Worm (Caenorhabditis elegans): ENCODE results near the gene ceh-32.

ceh-32 gene

ce11 chrV:11672497-11672896 is 32.7 kb downstream of the ceh-32 start, which contains the start of gene lgc-44:
Gene lgc-44 (minus strand): TSS chrV:11672597.
- TF ChIP-seq nhr-237 (tag; optimal IDR thresholded peaks at IDR 0.05), result no peak
- TF ChIP-seq elt-3 (tag; optimal IDR thresholded peaks at IDR 0.05), result no peak
- TF ChIP-seq mab-5 (tag; optimal IDR thresholded peaks at IDR 0.05), result no peak

DNA sequence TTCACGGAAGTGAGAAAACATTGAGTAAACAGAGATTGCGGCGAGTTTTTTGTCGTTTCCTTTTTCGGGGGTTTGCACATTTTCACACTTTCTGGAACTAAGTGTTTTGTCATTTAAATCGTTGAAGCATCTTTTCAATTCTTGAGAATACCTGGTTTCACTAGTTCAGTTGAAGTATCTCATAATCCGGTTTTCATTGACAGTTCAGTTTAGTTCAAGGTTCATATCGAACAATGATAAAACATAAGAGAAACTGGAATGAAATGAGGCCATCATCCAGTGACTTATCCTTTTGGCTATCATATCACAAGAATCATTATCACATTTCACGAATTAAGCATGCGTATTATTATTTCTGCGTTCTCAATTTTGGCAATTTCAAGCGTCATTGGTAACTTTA is 38.0 kb downstream of the ceh-32 start, which contains the start of gene F46F3.3:
TSS of gene F46F3.3 (plus strand) at position 301 of the 400 bp plus-strand sequence.
- TF ChIP-seq lin-39 (tag; optimal IDR thresholded peaks at IDR 0.05), result no peak
- no peak for TF ChIP-seq sma-3 (GFP tag; optimal IDR thresholded peaks at IDR 0.05)
- TF ChIP-seq nhr-10 (tag; optimal IDR thresholded peaks at IDR 0.05), result no peak
- TF ChIP-seq nhr-12 (tag; optimal IDR thresholded peaks at IDR 0.05), result no peak
- TF ChIP-seq zag-1 (tag; optimal IDR thresholded peaks at IDR 0.05), result no peak
- no peak for TF ChIP-seq alr-1 (tag; optimal IDR thresholded peaks at IDR 0.05)
- no peak for TF ChIP-seq sma-9 (GFP tag; optimal IDR thresholded peaks at IDR 0.05)
- TF ChIP-seq sma-9 (tag; optimal IDR thresholded peaks at IDR 0.05), result no peak
- TF ChIP-seq lin-11 (tag; optimal IDR thresholded peaks at IDR 0.05), result no peak
- TF ChIP-seq mbf-1 (tag; optimal IDR thresholded peaks at IDR 0.05), result no peak
- no peak for TF ChIP-seq nhr-21 (tag; optimal IDR thresholded peaks at IDR 0.05)
- no peak for TF ChIP-seq nhr-23 (tag; optimal IDR thresholded peaks at IDR 0.05)
- no peak for TF ChIP-seq nhr-77 (tag; optimal IDR thresholded peaks at IDR 0.05)
- no peak for TF ChIP-seq ceh-82 (tag; optimal IDR thresholded peaks at IDR 0.05)

DNA sequence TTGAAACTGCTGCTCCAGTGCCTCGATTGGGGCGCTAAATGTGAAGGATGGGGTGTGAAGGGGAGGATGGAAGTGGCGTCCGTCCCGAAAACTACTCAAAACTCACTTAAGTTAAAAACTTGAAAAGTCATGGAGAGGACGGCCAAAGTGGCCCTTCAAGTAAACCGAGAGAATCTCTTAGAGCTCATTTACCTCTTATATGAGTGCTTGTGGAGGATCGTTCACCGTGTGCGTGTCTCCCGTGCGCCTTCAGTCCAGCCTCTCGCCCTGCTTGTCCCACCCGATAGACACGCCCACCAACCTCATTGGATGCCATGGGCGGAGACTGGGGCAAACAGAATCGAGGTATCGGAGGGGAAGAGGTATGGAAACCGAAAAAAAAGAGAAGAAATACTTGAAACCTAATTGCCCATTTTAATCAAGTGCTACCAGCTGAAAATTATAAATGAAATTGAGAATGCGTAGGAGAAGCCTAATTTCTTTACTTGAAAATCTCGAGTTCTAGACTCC is 40.3 kb downstream of the ceh-32 start, which contains the start of gene ceh-27:
TSS of gene ceh-27 (minus strand) at position 228 of the 510 bp plus-strand sequence.
- no peak for TF ChIP-seq ceh-82 (tag; optimal IDR thresholded peaks at IDR 0.05)
- no peak for TF ChIP-seq sma-3 (GFP tag; optimal IDR thresholded peaks at IDR 0.05)
- no peak for TF ChIP-seq nhr-25 (tag; optimal IDR thresholded peaks at IDR 0.05)
- TF ChIP-seq mbf-1 (tag; optimal IDR thresholded peaks at IDR 0.05), result no peak
- no peak for TF ChIP-seq crh-2 (tag; optimal IDR thresholded peaks at IDR 0.05)
- TF ChIP-seq nhr-129 (tag; optimal IDR thresholded peaks at IDR 0.05), result no peak
- no peak for TF ChIP-seq alr-1 (tag; optimal IDR thresholded peaks at IDR 0.05)
- TF ChIP-seq C34F6.9 (tag; optimal IDR thresholded peaks at IDR 0.05), result no peak
- no peak for TF ChIP-seq nhr-10 (tag; optimal IDR thresholded peaks at IDR 0.05)
- no peak for TF ChIP-seq nhr-21 (tag; optimal IDR thresholded peaks at IDR 0.05)
- TF ChIP-seq lin-11 (tag; optimal IDR thresholded peaks at IDR 0.05), result no peak
- TF ChIP-seq fos-1 (tag; optimal IDR thresholded peaks at IDR 0.05), result no peak
- no peak for TF ChIP-seq Y55F3AM.14 (GFP tag; optimal IDR thresholded peaks at IDR 0.05)
- no peak for TF ChIP-seq mab-5 (tag; optimal IDR thresholded peaks at IDR 0.05)
- TF ChIP-seq mdl-1 (tag; optimal IDR thresholded peaks at IDR 0.05), result no peak
- no peak for TF ChIP-seq peb-1 (tag; optimal IDR thresholded peaks at IDR 0.05)
- TF ChIP-seq sma-9 (GFP tag; optimal IDR thresholded peaks at IDR 0.05), result no peak
- no peak for TF ChIP-seq sma-9 (tag; optimal IDR thresholded peaks at IDR 0.05)

DNA sequence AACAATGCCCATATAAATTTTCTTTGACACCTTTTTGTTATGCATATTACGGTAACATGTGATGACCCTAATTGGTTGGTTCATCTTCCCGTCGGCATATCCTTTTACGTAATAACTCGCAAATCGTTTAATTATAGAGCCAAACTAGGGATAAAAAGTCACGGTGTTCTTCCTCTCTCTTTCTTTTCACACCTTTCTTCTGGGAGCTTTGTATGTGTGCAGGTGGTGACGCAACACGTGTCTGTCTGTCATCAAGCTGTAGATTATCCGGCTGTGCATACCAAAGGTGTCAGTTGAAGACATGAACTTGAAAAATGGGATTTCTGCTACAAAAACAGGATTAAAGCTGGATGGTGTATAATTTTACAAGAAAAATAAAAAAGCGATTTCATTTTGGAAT is 44.6 kb downstream of the ceh-32 start:
- no peak for TF ChIP-seq mdl-1 (tag; optimal IDR thresholded peaks at IDR 0.05)

- TF ChIP-seq unc-55 (GFP tag; optimal IDR thresholded peaks at IDR 0.05) (no peak), nhr-12 (tag; optimal IDR thresholded peaks at IDR 0.05) (no peak), crh-2 (tag; optimal IDR thresholded peaks at IDR 0.05) (no peak), Y55F3AM.14 (GFP tag; optimal IDR thresholded peaks at IDR 0.05) (no peak), ceh-16 (tag; optimal IDR thresholded peaks at IDR 0.05) (no peak)
Measured at ce11 chrV:11656469-11656868, 48.7 kb downstream of the ceh-32 start.

DNA sequence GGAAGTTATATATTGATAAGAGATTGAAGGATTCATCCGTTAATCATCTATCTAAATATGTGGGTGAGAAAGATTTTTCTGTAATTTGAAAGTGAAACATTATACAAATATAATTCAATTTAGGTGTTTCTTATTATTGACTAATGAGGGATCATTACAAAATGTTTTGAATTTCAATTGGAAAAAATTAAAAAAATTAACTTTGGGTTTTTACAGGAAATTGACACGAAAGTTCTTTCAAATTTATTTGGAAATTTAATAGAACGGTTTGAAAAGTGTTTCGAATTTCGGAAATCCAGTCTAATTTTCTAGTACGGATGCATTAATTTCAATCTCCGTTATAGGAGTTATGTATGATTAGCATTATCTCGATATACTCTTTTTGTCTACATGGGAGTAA is 52.1 kb downstream of the ceh-32 start:
- no peak for TF ChIP-seq skn-1 (tag; optimal IDR thresholded peaks at IDR 0.05)
- TF ChIP-seq Y55F3AM.14 (GFP tag; optimal IDR thresholded peaks at IDR 0.05), result no peak
- TF ChIP-seq unc-55 (GFP tag; optimal IDR thresholded peaks at IDR 0.05), result no peak
